Worm (Caenorhabditis elegans) whole organism, L4/young adult: Measurements from ENCODE around the gene C48B4.7.
A peak's percentile ranks its signal among the peaks of the same experiment; 100 is the strongest.

ENCODE experiments used
- W03F9.2 ChIP-seq: fragments of 150-350 bp; optimal IDR thresholded peaks from 2 replicates; lab custom pipeline; 2014; ENCODE audit warnings: missing biosample characterization, missing genetic modification characterization
- dao-5 ChIP-seq: sonication (generic microtip); optimal IDR thresholded peaks from 2 replicates; lab custom pipeline; 2016; ENCODE audit warnings: missing genotype, missing genetic modification characterization, moderate library complexity, missing compliant biosample characterization
- him-1 ChIP-seq: sonication (generic microtip); optimal IDR thresholded peaks from 2 replicates; lab custom pipeline; 2016; ENCODE audit warnings: missing genotype, missing genetic modification reagents, missing genetic modification characterization, missing compliant biosample characterization

- TF ChIP-seq him-1 (tag; lab: Kevin White, UChicago) (no peak), W03F9.2 (peak; percentile 56), dao-5 (no peak)
Observed at ce11 chrIII:9542816-9543215, 16.4 kb downstream of the C48B4.7 start, which contains the start of gene eif-2Balpha.
